Worm (Caenorhabditis elegans): ENCODE results near the gene ile-2.

ce11 chrX:729062-729461 lies 39.3 kb upstream of the ile-2 start:
- TF ChIP-seq sma-9 (GFP tag; optimal IDR thresholded peaks at IDR 0.05) = no peak
- no peak for TF ChIP-seq sma-9 (tag; optimal IDR thresholded peaks at IDR 0.05)
- TF ChIP-seq nhr-237 (tag; optimal IDR thresholded peaks at IDR 0.05) = no peak
- TF ChIP-seq ceh-82 (tag; optimal IDR thresholded peaks at IDR 0.05) = no peak
- no peak for TF ChIP-seq mdl-1 (tag; optimal IDR thresholded peaks at IDR 0.05)
- no peak for TF ChIP-seq crh-2 (tag; optimal IDR thresholded peaks at IDR 0.05)
- no peak for TF ChIP-seq lsy-2 (tag; optimal IDR thresholded peaks at IDR 0.05)
